Fruit fly (Drosophila melanogaster) whole organism, adult: ENCODE measurements around the gene Polr2J.
A peak's percentile ranks its signal among the peaks of the same experiment; 100 is the strongest.

ENCODE experiments used
- CG11617 ChIP-seq: fragments of 200-800 bp; sonication (Bioruptor generic); optimal IDR thresholded peaks from 2 replicates; lab custom pipeline; 2017; ENCODE audit warnings: mild to moderate bottlenecking, missing biosample characterization, missing genetic modification reagents, missing genetic modification characterization
- CG12768 ChIP-seq: fragments of 200-800 bp; sonication (Bioruptor generic); optimal IDR thresholded peaks from 2 replicates; lab custom pipeline; 2017; ENCODE audit warnings: missing biosample characterization, missing genetic modification characterization, mild to moderate bottlenecking, moderate library complexity, missing genetic modification reagents
- CG14711 ChIP-seq: fragments of 200-800 bp; sonication (Bioruptor generic); optimal IDR thresholded peaks from 2 replicates; lab custom pipeline; 2018; ENCODE audit warnings: missing biosample characterization, mild to moderate bottlenecking, missing genetic modification characterization, moderate library complexity
- CG1620 ChIP-seq: fragments of 200-800 bp; sonication (Bioruptor generic); optimal IDR thresholded peaks from 2 replicates; lab custom pipeline; 2016; ENCODE audit warnings: missing biosample characterization, missing genetic modification characterization
- CG33017 ChIP-seq: fragments of 200-800 bp; sonication (Bioruptor generic); optimal IDR thresholded peaks from 2 replicates; lab custom pipeline; 2018; ENCODE audit warnings: missing biosample characterization, mild to moderate bottlenecking, missing genetic modification characterization, moderate library complexity
- CG5204 ChIP-seq: fragments of 200-800 bp; sonication (Bioruptor generic); optimal IDR thresholded peaks from 2 replicates; lab custom pipeline; 2016; ENCODE audit warnings: missing biosample characterization, missing genetic modification characterization
- CG7045 ChIP-seq: fragments of 200-800 bp; sonication (Bioruptor generic); optimal IDR thresholded peaks from 2 replicates; lab custom pipeline; 2017; ENCODE audit warnings: missing biosample characterization, mild to moderate bottlenecking, missing genetic modification characterization
- CG7101 ChIP-seq: fragments of 200-800 bp; sonication (Bioruptor generic); optimal IDR thresholded peaks from 2 replicates; lab custom pipeline; 2018; ENCODE audit warnings: missing biosample characterization, mild to moderate bottlenecking, missing genetic modification characterization, moderate library complexity
- Clk ChIP-seq: fragments of 200-800 bp; sonication (Bioruptor generic); optimal IDR thresholded peaks from 2 replicates; lab custom pipeline; 2017; ENCODE audit warnings: missing biosample characterization, missing genetic modification characterization
- Crg-1 ChIP-seq: fragments of 200-800 bp; sonication (Bioruptor generic); optimal IDR thresholded peaks from 2 replicates; lab custom pipeline; 2016; ENCODE audit warnings: missing biosample characterization, missing genetic modification characterization
- Hr96 ChIP-seq: fragments of 200-800 bp; sonication (Bioruptor generic); optimal IDR thresholded peaks from 2 replicates; lab custom pipeline; 2016; ENCODE audit warnings: missing biosample characterization, missing genetic modification characterization
- Mnt ChIP-seq: fragments of 200-800 bp; sonication (Bioruptor generic); optimal IDR thresholded peaks from 2 replicates; lab custom pipeline; 2016; ENCODE audit warnings: missing biosample characterization, mild to moderate bottlenecking, missing genetic modification characterization
- bab1 ChIP-seq: fragments of 200-800 bp; sonication (Bioruptor generic); optimal IDR thresholded peaks from 3 replicates; lab custom pipeline; 2019; ENCODE audit warnings: missing biosample characterization, mild to moderate bottlenecking, missing genetic modification characterization, moderate library complexity
- cic ChIP-seq: fragments of 200-800 bp; sonication (Bioruptor generic); optimal IDR thresholded peaks from 2 replicates; lab custom pipeline; 2017; ENCODE audit warnings: missing biosample characterization, mild to moderate bottlenecking, missing genetic modification characterization, moderate library complexity
- cnc ChIP-seq, 2 experiments: fragments of >200 bp; optimal IDR thresholded peaks; 2 replicates each; lab custom pipeline; 2017
- kay ChIP-seq: fragments of 200-800 bp; sonication (Bioruptor generic); peaks from one replicate; lab custom pipeline; 2016; ENCODE audit warnings: missing biosample characterization, missing genetic modification characterization, borderline replicate concordance
- ovo ChIP-seq: fragments of 200-800 bp; sonication (Bioruptor generic); optimal IDR thresholded peaks from 2 replicates; lab custom pipeline; 2016; ENCODE audit warnings: missing biosample characterization, missing genetic modification characterization
- pad ChIP-seq: fragments of 200-800 bp; sonication (Bioruptor generic); optimal IDR thresholded peaks from 3 replicates; lab custom pipeline; 2017; ENCODE audit warnings: missing biosample characterization, missing genetic modification characterization, mild to moderate bottlenecking, moderate library complexity, missing genetic modification reagents
- tj ChIP-seq: fragments of 200-800 bp; sonication (Bioruptor generic); optimal IDR thresholded peaks from 3 replicates; lab custom pipeline; 2017; ENCODE audit warnings: missing biosample characterization, mild to moderate bottlenecking, missing genetic modification characterization, moderate library complexity
- toe ChIP-seq: fragments of 200-800 bp; sonication (Bioruptor generic); optimal IDR thresholded peaks from 2 replicates; lab custom pipeline; 2016; ENCODE audit warnings: missing biosample characterization, missing genetic modification characterization

Polr2J gene

dm6 chr2L:17383588-17384308 is 26.5 kb downstream of the Polr2J start, which contains the start of gene Lrch:
Lrch (minus strand) TSS chr2L:17384115.
- TF ChIP-seq CG33017 (tag; lab: Kevin White, UChicago) (peak; percentile 5), CG5204 (GFP tag; lab: Kevin White, UChicago) (no peak), CG7101 (peak; percentile 19), Hr96 (peak; percentile 5), CG7045 (GFP tag; lab: Kevin White, UChicago) (no peak), tj (GFP tag; lab: Kevin White, UChicago) (peak; percentile 22), ovo (GFP tag; lab: Kevin White, UChicago) (no peak), Mnt (GFP tag; lab: Kevin White, UChicago) (peak; percentile 48), cic (GFP tag; lab: Kevin White, UChicago) (peak; percentile 38)

DNA sequence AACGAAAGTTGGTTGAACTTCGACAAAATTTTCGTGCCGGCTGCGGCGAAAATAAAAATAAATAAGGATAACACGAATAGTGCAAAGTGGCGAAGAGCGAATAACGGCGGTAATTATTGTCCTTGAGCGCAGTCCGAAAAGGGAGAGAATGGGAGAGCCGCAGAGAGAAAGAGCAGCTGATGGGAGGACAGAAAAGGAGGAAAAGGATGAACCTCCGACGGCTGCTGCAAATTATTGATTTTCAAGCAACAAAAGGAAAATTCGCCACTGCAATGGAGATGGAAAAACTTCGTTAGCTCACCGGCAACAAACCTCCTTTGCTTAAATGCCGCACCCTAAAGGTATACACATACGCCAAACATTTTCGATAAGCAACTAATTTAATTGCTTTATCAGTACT is 27.4 kb downstream of the Polr2J start:
- no peak for TF ChIP-seq toe (GFP tag; lab: Kevin White, UChicago)
- no peak for TF ChIP-seq Clk
- no peak for TF ChIP-seq CG11617 (GFP tag; lab: Kevin White, UChicago)
- no peak for TF ChIP-seq kay (GFP tag; lab: Kevin White, UChicago)
- no peak for TF ChIP-seq CG1620 (GFP tag; lab: Kevin White, UChicago)
- TF ChIP-seq CG7101: no peak
- no peak for TF ChIP-seq ovo (GFP tag; lab: Kevin White, UChicago)

dm6 chr2L:17382318-17382717 is 27.9 kb downstream of the Polr2J start:
- no peak for TF ChIP-seq pad (GFP tag; lab: Kevin White, UChicago)
- no peak for TF ChIP-seq Hr96
- TF ChIP-seq Clk: no peak
- TF ChIP-seq CG7045 (GFP tag; lab: Kevin White, UChicago): peak; percentile 42
- TF ChIP-seq Mnt (GFP tag; lab: Kevin White, UChicago): no peak
- TF ChIP-seq CG12768 (GFP tag; lab: Kevin White, UChicago): no peak
- TF ChIP-seq CG7101: peak; percentile 25
- no peak for TF ChIP-seq kay (GFP tag; lab: Kevin White, UChicago)

DNA sequence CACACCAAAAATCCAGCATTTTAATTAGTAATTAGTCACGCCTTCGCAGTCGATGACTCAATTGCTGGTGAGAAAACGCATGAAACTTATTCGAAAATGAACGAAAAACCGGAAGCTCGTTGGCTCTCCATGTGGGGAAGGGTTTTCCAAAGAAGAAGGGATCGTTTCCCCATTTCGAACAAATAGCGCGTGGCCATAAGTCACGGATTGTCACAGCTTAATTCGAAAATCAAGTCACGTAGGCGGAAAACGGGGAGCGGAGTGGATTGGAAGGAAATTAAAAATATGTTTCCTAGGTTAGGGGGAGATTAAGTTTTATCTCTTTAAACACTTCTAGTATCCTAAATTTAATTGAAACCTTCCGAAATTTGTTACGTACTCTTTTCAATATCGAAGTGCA is 28.6 kb downstream of the Polr2J start:
- TF ChIP-seq Hr96 (no peak), CG33017 (tag; lab: Kevin White, UChicago) (no peak), Crg-1 (GFP tag; lab: Kevin White, UChicago) (no peak), Clk (no peak), pad (GFP tag; lab: Kevin White, UChicago) (no peak), toe (GFP tag; lab: Kevin White, UChicago) (no peak), CG1620 (GFP tag; lab: Kevin White, UChicago) (no peak)

- TF ChIP-seq kay (GFP tag; lab: Kevin White, UChicago): no peak
- TF ChIP-seq Crg-1 (GFP tag; lab: Kevin White, UChicago): no peak
- TF ChIP-seq Hr96: no peak
- TF ChIP-seq CG1620 (GFP tag; lab: Kevin White, UChicago): no peak
- no peak for TF ChIP-seq pad (GFP tag; lab: Kevin White, UChicago)
- TF ChIP-seq cnc (optimal IDR thresholded peaks at IDR 0.05; lab: Kevin White, UChicago): no peak
- TF ChIP-seq ovo (GFP tag; lab: Kevin White, UChicago): no peak
- TF ChIP-seq CG7101: no peak
- no peak for TF ChIP-seq CG11617 (GFP tag; lab: Kevin White, UChicago)
- TF ChIP-seq toe (GFP tag; lab: Kevin White, UChicago): no peak
- TF ChIP-seq bab1 (GFP tag; lab: Kevin White, UChicago): no peak
- no peak for TF ChIP-seq CG5204 (GFP tag; lab: Kevin White, UChicago)
- TF ChIP-seq Clk: no peak
- no peak for TF ChIP-seq tj (GFP tag; lab: Kevin White, UChicago)
- no peak for TF ChIP-seq cic (GFP tag; lab: Kevin White, UChicago)
- TF ChIP-seq CG7045 (GFP tag; lab: Kevin White, UChicago): no peak
- no peak for TF ChIP-seq CG14711 (tag; lab: Kevin White, UChicago)
- TF ChIP-seq CG12768 (GFP tag; lab: Kevin White, UChicago): no peak
Observed at dm6 chr2L:17381075-17381474, 29.1 kb downstream of the Polr2J start.

- no peak for TF ChIP-seq CG5204 (GFP tag; lab: Kevin White, UChicago)
- no peak for TF ChIP-seq tj (GFP tag; lab: Kevin White, UChicago)
- TF ChIP-seq toe (GFP tag; lab: Kevin White, UChicago): no peak
- no peak for TF ChIP-seq pad (GFP tag; lab: Kevin White, UChicago)
- TF ChIP-seq CG14711 (tag; lab: Kevin White, UChicago): no peak
- no peak for TF ChIP-seq cic (GFP tag; lab: Kevin White, UChicago)
- no peak for TF ChIP-seq CG1620 (GFP tag; lab: Kevin White, UChicago)
- no peak for TF ChIP-seq Hr96
- no peak for TF ChIP-seq Mnt (GFP tag; lab: Kevin White, UChicago)
Observed at dm6 chr2L:17380508-17380907, 29.7 kb downstream of the Polr2J start.

- TF ChIP-seq kay (GFP tag; lab: Kevin White, UChicago): peak; percentile 51
- TF ChIP-seq cic (GFP tag; lab: Kevin White, UChicago): no peak
- no peak for TF ChIP-seq Crg-1 (GFP tag; lab: Kevin White, UChicago)
- TF ChIP-seq Clk: no peak
- no peak for TF ChIP-seq CG12768 (GFP tag; lab: Kevin White, UChicago)
- TF ChIP-seq ovo (GFP tag; lab: Kevin White, UChicago): no peak
- TF ChIP-seq cnc (optimal IDR thresholded peaks at IDR 0.05; lab: Kevin White, UChicago): no peak
- TF ChIP-seq pad (GFP tag; lab: Kevin White, UChicago): peak; percentile 25
- TF ChIP-seq CG33017 (tag; lab: Kevin White, UChicago): no peak
- no peak for TF ChIP-seq CG1620 (GFP tag; lab: Kevin White, UChicago)
- TF ChIP-seq tj (GFP tag; lab: Kevin White, UChicago): no peak
Observed at dm6 chr2L:17379844-17380243, 30.4 kb downstream of the Polr2J start.
